Worm (Caenorhabditis elegans): ENCODE measurements around the gene fbxa-45.

fbxa-45 gene

DNA sequence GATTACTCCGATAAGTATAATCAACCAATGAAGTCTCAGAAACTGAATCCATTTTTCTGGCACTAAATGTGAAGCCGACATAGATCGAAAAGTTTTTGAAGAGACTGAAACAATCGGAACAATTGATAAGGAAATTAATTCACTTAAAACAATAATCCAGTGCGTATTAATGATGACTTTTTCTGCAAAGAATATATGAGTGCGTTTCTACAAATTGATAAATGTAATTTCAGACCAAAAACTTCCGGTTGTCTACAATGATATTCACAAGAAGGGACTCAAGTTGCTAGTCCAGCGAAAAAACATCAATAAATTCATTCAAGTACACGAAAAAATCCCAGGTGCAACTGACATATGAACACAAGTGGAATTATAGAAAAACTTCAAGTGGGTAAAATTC, 29.5 kb downstream of the fbxa-45 start, which contains the start of gene clec-33:
clec-33 (minus strand) TSS at position 101 of the 400 bp plus-strand sequence.
- TF ChIP-seq pqm-1 (tag; optimal IDR thresholded peaks at IDR 0.05) (no peak), nhr-23 (tag; optimal IDR thresholded peaks at IDR 0.05) (no peak), egl-27 (tag; optimal IDR thresholded peaks at IDR 0.05) (no peak), ama-1 (optimal IDR thresholded peaks at IDR 0.05) (no peak), nhr-76 (tag; optimal IDR thresholded peaks at IDR 0.05) (no peak), nhr-237 (tag; optimal IDR thresholded peaks at IDR 0.05) (no peak), ceh-16 (tag; optimal IDR thresholded peaks at IDR 0.05) (no peak), mdl-1 (tag; optimal IDR thresholded peaks at IDR 0.05) (no peak), ztf-11 (tag; optimal IDR thresholded peaks at IDR 0.05) (no peak), nhr-11 (tag; optimal IDR thresholded peaks at IDR 0.05) (no peak), eor-1 (tag; optimal IDR thresholded peaks at IDR 0.05) (no peak), daf-12 (tag; optimal IDR thresholded peaks at IDR 0.05) (no peak), elt-2 (tag; optimal IDR thresholded peaks at IDR 0.05) (no peak), elt-1 (tag; optimal IDR thresholded peaks at IDR 0.05) (no peak), ceh-9 (tag; optimal IDR thresholded peaks at IDR 0.05) (no peak), lsy-12 (tag; optimal IDR thresholded peaks at IDR 0.05) (no peak), sea-2 (GFP tag; optimal IDR thresholded peaks at IDR 0.05) (no peak), mml-1 (tag; optimal IDR thresholded peaks at IDR 0.05) (no peak)

DNA sequence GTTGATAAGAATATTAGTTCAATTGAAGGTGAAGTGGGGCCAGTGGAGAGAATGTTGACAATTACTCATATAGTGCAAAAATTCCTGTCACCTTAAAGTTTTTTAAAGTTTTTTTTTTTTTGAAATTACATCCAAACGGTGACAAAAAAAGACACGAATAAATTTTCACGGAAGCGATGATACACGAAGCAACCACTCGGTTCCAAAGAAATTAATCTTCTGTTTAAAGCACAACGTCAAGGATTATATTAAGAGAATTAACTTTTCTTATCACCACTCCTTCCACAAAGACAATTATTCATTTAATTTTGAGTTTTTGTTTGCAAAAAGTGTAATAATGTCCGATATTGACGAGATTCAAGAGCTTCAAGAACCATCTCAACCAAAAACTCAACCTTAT, 33.9 kb downstream of the fbxa-45 start, which contains the start of gene clec-28:
clec-28 (plus strand) TSS at position 301 of the 400 bp plus-strand sequence.
- TF ChIP-seq lsy-12 (tag; optimal IDR thresholded peaks at IDR 0.05) (no peak), zag-1 (tag; optimal IDR thresholded peaks at IDR 0.05) (no peak), ama-1 (optimal IDR thresholded peaks at IDR 0.05) (no peak), ZK546.5 (tag; optimal IDR thresholded peaks at IDR 0.05) (no peak), fos-1 (tag; optimal IDR thresholded peaks at IDR 0.05) (no peak), ceh-9 (tag; optimal IDR thresholded peaks at IDR 0.05) (no peak), jun-1 (tag; optimal IDR thresholded peaks at IDR 0.05) (no peak), skn-1 (tag; optimal IDR thresholded peaks at IDR 0.05) (no peak), fkh-10 (GFP tag; optimal IDR thresholded peaks at IDR 0.05) (no peak), aly-2 (tag; optimal IDR thresholded peaks at IDR 0.05) (no peak)

- TF ChIP-seq unc-39 (tag; optimal IDR thresholded peaks at IDR 0.05) (no peak), nhr-237 (tag; optimal IDR thresholded peaks at IDR 0.05) (no peak), nhr-43 (tag; optimal IDR thresholded peaks at IDR 0.05; ENCODE audit: poor library complexity, severe bottlenecking) (no peak), mml-1 (tag; optimal IDR thresholded peaks at IDR 0.05) (no peak), lin-39 (tag; optimal IDR thresholded peaks at IDR 0.05) (no peak), elt-1 (tag; optimal IDR thresholded peaks at IDR 0.05) (no peak), lin-15B (tag; optimal IDR thresholded peaks at IDR 0.05) (no peak), aly-2 (tag; optimal IDR thresholded peaks at IDR 0.05) (no peak), tbx-2 (tag; optimal IDR thresholded peaks at IDR 0.05) (no peak), nhr-23 (tag; optimal IDR thresholded peaks at IDR 0.05) (no peak), daf-12 (tag; optimal IDR thresholded peaks at IDR 0.05) (no peak), nhr-11 (tag; optimal IDR thresholded peaks at IDR 0.05) (no peak), mdl-1 (tag; optimal IDR thresholded peaks at IDR 0.05) (no peak)
Observed at ce11 chrV:16861719-16862118, 37.5 kb downstream of the fbxa-45 start, which contains the start of the genes clec-32 and clec-24. Gene clec-32 (minus strand): TSS chrV:16861819. Gene clec-24 (plus strand): TSS chrV:16862012.

DNA sequence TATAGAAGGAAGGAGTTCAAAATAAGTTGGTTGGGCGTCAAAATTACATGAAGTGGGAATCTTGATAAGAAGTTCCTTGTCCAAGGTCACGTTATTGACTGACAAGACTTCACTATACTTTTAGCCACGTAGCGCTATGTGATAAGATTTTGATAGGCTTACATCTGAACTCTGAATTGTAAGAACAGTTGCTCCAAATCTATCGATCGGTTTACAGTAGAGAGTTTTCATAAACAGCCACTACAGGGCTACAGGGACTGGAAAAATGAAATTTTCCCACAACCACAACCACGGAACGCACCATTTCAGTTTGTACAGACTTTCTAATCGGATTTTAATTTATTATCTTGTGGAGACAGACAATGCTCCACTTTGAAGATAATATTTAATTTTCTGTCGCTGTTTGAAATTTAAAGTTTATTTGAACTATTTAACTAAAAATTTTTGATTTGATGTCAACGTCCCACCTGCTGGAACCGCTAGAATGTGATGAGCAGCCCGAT, 41.2 kb downstream of the fbxa-45 start, which contains the start of the genes clec-31 and clec-22:
clec-31 (minus strand) TSS at position 101 of the 503 bp plus-strand sequence.
clec-22 (plus strand) TSS at position 453 of the 503 bp plus-strand sequence.
- TF ChIP-seq nhr-23 (tag; optimal IDR thresholded peaks at IDR 0.05) (no peak), nhr-43 (tag; optimal IDR thresholded peaks at IDR 0.05; ENCODE audit: poor library complexity, severe bottlenecking) (no peak), ama-1 (optimal IDR thresholded peaks at IDR 0.05) (no peak), nhr-237 (tag; optimal IDR thresholded peaks at IDR 0.05) (no peak), unc-62 (GFP tag; optimal IDR thresholded peaks at IDR 0.05) (no peak), fkh-10 (GFP tag; optimal IDR thresholded peaks at IDR 0.05) (no peak), nhr-12 (tag; optimal IDR thresholded peaks at IDR 0.05) (no peak)

- TF ChIP-seq jun-1 (tag; optimal IDR thresholded peaks at IDR 0.05), result no peak
- TF ChIP-seq nhr-43 (tag; optimal IDR thresholded peaks at IDR 0.05; ENCODE audit: poor library complexity, severe bottlenecking), result no peak
- TF ChIP-seq nhr-11 (tag; optimal IDR thresholded peaks at IDR 0.05), result no peak
- no peak for TF ChIP-seq nhr-77 (tag; optimal IDR thresholded peaks at IDR 0.05)
- no peak for TF ChIP-seq zag-1 (tag; optimal IDR thresholded peaks at IDR 0.05)
Observed at ce11 chrV:16853956-16854683, 45.1 kb downstream of the fbxa-45 start, which contains the start of the genes clec-35 and clec-27. Gene clec-35 (minus strand): TSS chrV:16854056. Gene clec-27 (plus strand): TSS chrV:16854633.

Data from whole organism, L3 larva.